Fruit fly (Drosophila melanogaster) whole organism, embryonic: ENCODE measurements around the gene CG5592.

Experiments
- Abd-B ChIP-seq: fragments of 200-800 bp; sonication (Bioruptor generic); optimal IDR thresholded peaks from 2 replicates; lab custom pipeline; 2018; ENCODE audit warnings: missing biosample characterization, mild to moderate bottlenecking, missing genetic modification characterization, moderate library complexity
- Ada2b ChIP-seq: fragments of 200-800 bp; sonication (Bioruptor generic); IDR thresholded peaks from 2 replicates; pipeline ENCODE4 v1.3.6; 2022; ENCODE audit warnings: missing biosample characterization, missing genetic modification characterization
- Bgb ChIP-seq: fragments of 200-800 bp; sonication (Bioruptor generic); IDR thresholded peaks from 2 replicates; pipeline ENCODE4 v1.3.6; 2022; ENCODE audit warnings: missing biosample characterization, missing genetic modification characterization; ENCODE audit not compliant: partially characterized antibody
- CG10209 ChIP-seq: fragments of 200-800 bp; sonication (Bioruptor generic); optimal IDR thresholded peaks from 3 replicates; lab custom pipeline; 2017; ENCODE audit warnings: missing biosample characterization, mild to moderate bottlenecking, missing genetic modification characterization, missing genetic modification reagents
- CG10565 ChIP-seq: fragments of 200-800 bp; sonication (Bioruptor generic); optimal IDR thresholded peaks from 3 replicates; lab custom pipeline; 2016; ENCODE audit warnings: missing biosample characterization, mild to moderate bottlenecking, missing genetic modification characterization
- CG12104 ChIP-seq: fragments of 200-800 bp; sonication (Bioruptor generic); optimal IDR thresholded peaks from 3 replicates; lab custom pipeline; 2016; ENCODE audit warnings: missing biosample characterization, missing genetic modification characterization
- CG14860 ChIP-seq: fragments of 200-800 bp; sonication (Bioruptor generic); IDR thresholded peaks from 3 replicates; pipeline ENCODE4 v1.3.6; 2022; ENCODE audit warnings: missing biosample characterization, missing genetic modification characterization; ENCODE audit not compliant: partially characterized antibody
- CG15073 ChIP-seq: fragments of 200-800 bp; sonication (Bioruptor generic); optimal IDR thresholded peaks from 2 replicates; lab custom pipeline; 2016; ENCODE audit warnings: missing biosample characterization, missing genetic modification characterization
- CG1602 ChIP-seq: fragments of 200-800 bp; sonication (Bioruptor generic); optimal IDR thresholded peaks from 3 replicates; lab custom pipeline; 2016; ENCODE audit warnings: missing biosample characterization, missing genetic modification characterization
- CG17802 ChIP-seq: fragments of 200-800 bp; sonication (Bioruptor generic); optimal IDR thresholded peaks from 2 replicates; lab custom pipeline; 2018; ENCODE audit warnings: missing biosample characterization, mild to moderate bottlenecking, missing genetic modification characterization, moderate library complexity
- CG1832 ChIP-seq: fragments of 200-800 bp; sonication (Bioruptor generic); optimal IDR thresholded peaks from 2 replicates; lab custom pipeline; 2017; ENCODE audit warnings: missing biosample characterization, mild to moderate bottlenecking, missing genetic modification characterization, inconsistent platforms
- CG4424 ChIP-seq: fragments of 200-800 bp; sonication (Bioruptor generic); optimal IDR thresholded peaks from 3 replicates; lab custom pipeline; 2016; ENCODE audit warnings: missing biosample characterization, missing genetic modification characterization
- CG4707 ChIP-seq: fragments of 200-800 bp; sonication (Bioruptor generic); optimal IDR thresholded peaks from 2 replicates; lab custom pipeline; 2018; ENCODE audit warnings: missing biosample characterization, mild to moderate bottlenecking, missing genetic modification characterization, moderate library complexity
- CG6254 ChIP-seq: fragments of 200-800 bp; sonication (Bioruptor generic); optimal IDR thresholded peaks from 3 replicates; lab custom pipeline; 2017; ENCODE audit warnings: mild to moderate bottlenecking, missing biosample characterization, missing genetic modification reagents, missing genetic modification characterization
- CG6272 ChIP-seq: fragments of 200-800 bp; sonication (Bioruptor generic); IDR thresholded peaks from 2 replicates; pipeline ENCODE4 v1.3.6; 2022; ENCODE audit warnings: missing biosample characterization, missing genetic modification characterization
- CG7786 ChIP-seq: fragments of 200-800 bp; sonication (Bioruptor generic); optimal IDR thresholded peaks from 2 replicates; lab custom pipeline; 2016; ENCODE audit warnings: missing biosample characterization, missing genetic modification characterization
- CG9727 ChIP-seq: fragments of 200-800 bp; sonication (Bioruptor generic); optimal IDR thresholded peaks from 3 replicates; lab custom pipeline; 2017; ENCODE audit warnings: missing biosample characterization, mild to moderate bottlenecking, missing genetic modification characterization
- CHES-1-like ChIP-seq: fragments of 200-800 bp; sonication (Bioruptor generic); optimal IDR thresholded peaks from 2 replicates; lab custom pipeline; 2016; ENCODE audit warnings: missing biosample characterization, missing genetic modification characterization
- Gsc ChIP-seq: fragments of 200-800 bp; sonication (Bioruptor generic); IDR thresholded peaks from 2 replicates; pipeline ENCODE4 v1.3.6; 2022; ENCODE audit warnings: missing biosample characterization, missing genetic modification characterization
- H15 ChIP-seq: fragments of 200-800 bp; sonication (Bioruptor generic); IDR thresholded peaks from 3 replicates; pipeline ENCODE4 v1.3.6; 2022; ENCODE audit warnings: missing biosample characterization, missing genetic modification characterization
- Hsf ChIP-seq: fragments of 200-800 bp; sonication (Bioruptor generic); optimal IDR thresholded peaks from 3 replicates; lab custom pipeline; 2016; ENCODE audit warnings: missing biosample characterization, missing genetic modification characterization
- Mad ChIP-seq: fragments of 200-800 bp; sonication (Bioruptor generic); optimal IDR thresholded peaks from 2 replicates; lab custom pipeline; 2016; ENCODE audit warnings: missing biosample characterization, missing genetic modification characterization
- Max ChIP-seq: fragments of 200-800 bp; sonication (Bioruptor generic); optimal IDR thresholded peaks from 2 replicates; lab custom pipeline; 2016; ENCODE audit warnings: missing biosample characterization, mild to moderate bottlenecking, missing genetic modification characterization
- NK7.1 ChIP-seq: fragments of 200-800 bp; sonication (Bioruptor generic); optimal IDR thresholded peaks from 3 replicates; lab custom pipeline; 2016; ENCODE audit warnings: missing biosample characterization, missing genetic modification characterization
- Rfx ChIP-seq: fragments of 200-800 bp; sonication (Bioruptor generic); IDR thresholded peaks from 2 replicates; pipeline ENCODE4 v1.3.6; 2022; ENCODE audit warnings: missing biosample characterization, missing genetic modification characterization
- Side ChIP-seq: fragments of 200-800 bp; sonication (Bioruptor generic); optimal IDR thresholded peaks from 2 replicates; lab custom pipeline; 2016; ENCODE audit warnings: missing biosample characterization, missing genetic modification characterization
- Trl ChIP-seq, 3 experiments: fragments of >200 bp in 2 of 3; fragments of 200-800 bp in 1 of 3; sonication (Bioruptor generic) in 1 of 3; optimal IDR thresholded peaks; 2 replicates in 1 of 3; 3 replicates in 2 of 3; lab custom pipeline; 2016 to 2017; ENCODE audit warnings: missing biosample characterization in 1 of 3, missing genetic modification characterization in 1 of 3
- ac ChIP-seq: fragments of 200-800 bp; sonication (Bioruptor generic); optimal IDR thresholded peaks from 3 replicates; lab custom pipeline; 2017; ENCODE audit warnings: missing biosample characterization, mild to moderate bottlenecking, missing genetic modification characterization
- bbx ChIP-seq: fragments of 200-800 bp; sonication (Bioruptor generic); IDR thresholded peaks from 2 replicates; pipeline ENCODE4 v1.3.6; 2022; ENCODE audit warnings: missing biosample characterization, missing genetic modification characterization; ENCODE audit not compliant: partially characterized antibody
- cad ChIP-seq: fragments of >200 bp; optimal IDR thresholded peaks from 2 replicates; lab custom pipeline; 2017; ENCODE audit warnings: missing biosample characterization, missing genetic modification characterization
- ci ChIP-seq: fragments of 200-800 bp; sonication (Bioruptor generic); IDR thresholded peaks from 3 replicates; pipeline ENCODE4 v1.3.6; 2022; ENCODE audit warnings: missing biosample characterization, missing genetic modification characterization
- eve ChIP-seq, 2 experiments: fragments of >200 bp; optimal IDR thresholded peaks; 2 replicates each; lab custom pipeline; 2017; ENCODE audit warnings: missing biosample characterization in 2 of 2, missing genetic modification characterization in 2 of 2
- grau ChIP-seq: fragments of 200-800 bp; optimal IDR thresholded peaks from 3 replicates; lab custom pipeline; 2019; ENCODE audit warnings: missing biosample characterization, mild to moderate bottlenecking, missing genetic modification characterization, moderate library complexity
- ind ChIP-seq: fragments of 200-800 bp; sonication (Bioruptor generic); optimal IDR thresholded peaks from 3 replicates; lab custom pipeline; 2016; ENCODE audit warnings: missing biosample characterization, missing genetic modification characterization
- inv ChIP-seq: fragments of 200-800 bp; sonication (Bioruptor generic); IDR thresholded peaks from 2 replicates; pipeline ENCODE4 v1.3.6; 2022; ENCODE audit warnings: missing biosample characterization, missing genetic modification characterization; ENCODE audit not compliant: partially characterized antibody
- kni ChIP-seq: fragments of 200-800 bp; sonication (Bioruptor generic); optimal IDR thresholded peaks from 3 replicates; lab custom pipeline; 2017; ENCODE audit warnings: mild to moderate bottlenecking, missing biosample characterization, missing genetic modification reagents, missing genetic modification characterization
- lbe ChIP-seq: fragments of 200-800 bp; sonication (Bioruptor generic); optimal IDR thresholded peaks from 2 replicates; lab custom pipeline; 2016; ENCODE audit warnings: missing biosample characterization, mild to moderate bottlenecking, missing genetic modification characterization
- pan ChIP-seq, 4 experiments: fragments of >200 bp in 3 of 4; fragments of 200-800 bp in 1 of 4; sonication (Bioruptor generic) in 1 of 4; optimal IDR thresholded peaks in 3 of 4; IDR thresholded peaks in 1 of 4; 2 replicates each; pipeline versions ENCODE4 v1.3.6 to Lab custom; 2017 to 2022; ENCODE audit warnings: missing biosample characterization in 2 of 4, missing genetic modification characterization in 2 of 4, mixed read lengths in 1 of 4
- ssp ChIP-seq: fragments of 200-800 bp; sonication (Bioruptor generic); IDR thresholded peaks from 2 replicates; pipeline ENCODE4 v1.3.6; 2022; ENCODE audit warnings: missing biosample characterization, missing genetic modification characterization
- vvl ChIP-seq: fragments of 200-800 bp; sonication (Bioruptor generic); IDR thresholded peaks from 2 replicates; pipeline ENCODE4 v1.3.6; 2022; ENCODE audit warnings: missing biosample characterization, missing genetic modification characterization

Gene CG5592

dm6 chr3L:5932363-5932914, 35.0 kb downstream of the CG5592 start, which contains the start of gene Rcc1 (continued):
- TF ChIP-seq CG1602 (GFP tag; lab: Kevin White, UChicago): no peak
- TF ChIP-seq Mad (GFP tag; lab: Kevin White, UChicago): peak; percentile 0
- no peak for TF ChIP-seq CG1832 (GFP tag; lab: Kevin White, UChicago)
- peak; percentile 27 for TF ChIP-seq Hsf (GFP tag; lab: Kevin White, UChicago)
- peak; percentile 12 for TF ChIP-seq CG9727
- TF ChIP-seq CHES-1-like (GFP tag; lab: Kevin White, UChicago): peak; percentile 23
- TF ChIP-seq lbe: no peak
- no peak for TF ChIP-seq NK7.1 (GFP tag; lab: Kevin White, UChicago)
- TF ChIP-seq CG4424 (GFP tag; lab: Kevin White, UChicago): peak; percentile 8
- peak; percentile 39; the same call in 1 of the 3 replicates for TF ChIP-seq CG14860 (GFP tag; lab: Robert Waterston, UW)
- TF ChIP-seq CG15073: no peak
- TF ChIP-seq Gsc (GFP tag; lab: Robert Waterston, UW): no peak
- no peak for TF ChIP-seq Side (GFP tag; lab: Kevin White, UChicago)
- no peak for TF ChIP-seq CG17802 (tag; lab: Kevin White, UChicago)
- peak; percentile 64 for TF ChIP-seq kni (GFP tag; lab: Kevin White, UChicago)
- no peak for TF ChIP-seq CG6272 (GFP tag; lab: Robert Waterston, UW)
- peak; percentile 16 for TF ChIP-seq ac
- no peak for TF ChIP-seq Trl (optimal IDR thresholded peaks at IDR 0.05; lab: Kevin White, UChicago)
- TF ChIP-seq Trl (GFP tag; optimal IDR thresholded peaks at IDR 0.05; lab: Kevin White, UChicago): peak; percentile 16
- peak; percentile 65 for TF ChIP-seq Bgb (GFP tag; lab: Robert Waterston, UW)
- TF ChIP-seq inv (GFP tag; lab: Robert Waterston, UW): peak; percentile 54
- TF ChIP-seq Ada2b (GFP tag; lab: Robert Waterston, UW): no peak
- peak; percentile 49; the same call in 1 of the 2 replicates for TF ChIP-seq bbx (GFP tag; lab: Robert Waterston, UW)
- no peak for TF ChIP-seq cad

- no peak for TF ChIP-seq Rfx (GFP tag; lab: Robert Waterston, UW)
- no peak for TF ChIP-seq CG10565 (GFP tag; lab: Kevin White, UChicago)
- TF ChIP-seq CG7786: no peak
- TF ChIP-seq CG6254 (GFP tag; lab: Kevin White, UChicago): no peak
- TF ChIP-seq eve (GFP tag; optimal IDR thresholded peaks at IDR 0.05; lab: Kevin White, UChicago): no peak
- TF ChIP-seq CG10209 (GFP tag; lab: Kevin White, UChicago): no peak
- TF ChIP-seq ci (GFP tag; lab: Robert Waterston, UW): no peak
- TF ChIP-seq ssp (GFP tag; lab: Robert Waterston, UW): no peak
- no peak for TF ChIP-seq pan (optimal IDR thresholded peaks at IDR 0.05; lab: Kevin White, UChicago)
- TF ChIP-seq pan (GFP tag; optimal IDR thresholded peaks at IDR 0.05 in 1 of 2, IDR thresholded peaks at IDR 0.05 in 1 of 2): no peak
- no peak for TF ChIP-seq vvl (GFP tag; lab: Robert Waterston, UW)
- TF ChIP-seq Max (GFP tag; lab: Kevin White, UChicago): no peak
- no peak for TF ChIP-seq H15 (GFP tag; lab: Robert Waterston, UW)
- no peak for TF ChIP-seq ind
- TF ChIP-seq grau (tag; lab: Kevin White, UChicago): no peak
- TF ChIP-seq CG4707: no peak
- no peak for TF ChIP-seq CG12104 (GFP tag; lab: Kevin White, UChicago)
- no peak for TF ChIP-seq Abd-B
Observed at dm6 chr3L:5940431-5940830, 43.0 kb downstream of the CG5592 start.
